Fruit fly (Drosophila melanogaster): ENCODE results near the gene CG4318.

Gene CG4318

dm6 chrX:13159481-13159880 lies 4.8 kb upstream of the CG4318 start, which contains the start of the genes Bap60 and CG12096 (continued):
- peak; percentile 69 for TF ChIP-seq tx (GFP tag; optimal IDR thresholded peaks at IDR 0.05)
- TF ChIP-seq CG8765 (GFP tag; IDR thresholded peaks at IDR 0.05), result peak; percentile 70
- TF ChIP-seq Asciz (GFP tag; optimal IDR thresholded peaks at IDR 0.05), result no peak
- TF ChIP-seq CG17612 (GFP tag; IDR thresholded peaks at IDR 0.05), result no peak
- TF ChIP-seq CG30020 (tag; optimal IDR thresholded peaks at IDR 0.05), result peak; percentile 83
- no peak for TF ChIP-seq ken (GFP tag; IDR thresholded peaks at IDR 0.05)
- TF ChIP-seq nmo (GFP tag; optimal IDR thresholded peaks at IDR 0.05), result peak; percentile 90
- TF ChIP-seq CoRest (tag; optimal IDR thresholded peaks at IDR 0.05), result peak; percentile 90
- TF ChIP-seq Blimp-1 (GFP tag; optimal IDR thresholded peaks at IDR 0.05), result peak; percentile 55
- TF ChIP-seq esg (GFP tag; conservative IDR thresholded peaks at IDR 0.05), result peak; percentile 65
- TF ChIP-seq dimm (GFP tag; IDR thresholded peaks at IDR 0.05), result no peak
- peak; percentile 48 for TF ChIP-seq slp2 (GFP tag; optimal IDR thresholded peaks at IDR 0.05)
- peak; percentile 56 for TF ChIP-seq fd96Cb (tag; optimal IDR thresholded peaks at IDR 0.05)
- TF ChIP-seq CG4820 (GFP tag; optimal IDR thresholded peaks at IDR 0.05), result peak; percentile 65
- TF ChIP-seq sens-2 (GFP tag; IDR thresholded peaks at IDR 0.05), result no peak
- TF ChIP-seq crp (GFP tag; optimal IDR thresholded peaks at IDR 0.05), result peak in 1 of 2 experiments; percentile 45
- TF ChIP-seq GATAe (GFP tag; conservative IDR thresholded peaks at IDR 0.05), result no peak
- TF ChIP-seq CG9215 (GFP tag; IDR thresholded peaks at IDR 0.05), result peak; percentile 80
- peak; percentile 38; the same call in 1 of the 3 replicates for TF ChIP-seq CG11456 (GFP tag; IDR thresholded peaks at IDR 0.05)
- peak; percentile 47; the same call in 1 of the 2 replicates for TF ChIP-seq Xrp1 (GFP tag; IDR thresholded peaks at IDR 0.05)
- peak; percentile 81 for TF ChIP-seq bab2 (GFP tag; optimal IDR thresholded peaks at IDR 0.05)
- TF ChIP-seq sd (tag; optimal IDR thresholded peaks at IDR 0.05), result no peak
- TF ChIP-seq Gug (GFP tag; IDR thresholded peaks at IDR 0.05), result peak; percentile 59; the same call in 2 of the 4 replicates
- peak; percentile 95 for TF ChIP-seq CG13287 (GFP tag; IDR thresholded peaks at IDR 0.05; ENCODE audit: partially characterized antibody)
- TF ChIP-seq PHDP (tag; optimal IDR thresholded peaks at IDR 0.05), result peak; percentile 69
- peak; percentile 52 for TF ChIP-seq da (GFP tag; optimal IDR thresholded peaks at IDR 0.05)
- no peak for TF ChIP-seq Trl (optimal IDR thresholded peaks at IDR 0.05)
- peak; percentile 46 for TF ChIP-seq Trl (GFP tag; optimal IDR thresholded peaks at IDR 0.05)
- TF ChIP-seq ci (GFP tag; IDR thresholded peaks at IDR 0.05), result peak; percentile 68; the same call in 2 of the 3 replicates
- peak; percentile 68 for TF ChIP-seq CG33557 (GFP tag; optimal IDR thresholded peaks at IDR 0.05)
- no peak for TF ChIP-seq TFAM (GFP tag; optimal IDR thresholded peaks at IDR 0.05)
- peak; percentile 86 for TF ChIP-seq trem (tag; optimal IDR thresholded peaks at IDR 0.05)
- TF ChIP-seq CG8478 (optimal IDR thresholded peaks at IDR 0.05), result no peak
- no peak for TF ChIP-seq Drgx (GFP tag; IDR thresholded peaks at IDR 0.05)
- no peak for TF ChIP-seq otp (GFP tag; IDR thresholded peaks at IDR 0.05)
- TF ChIP-seq Fer1 (GFP tag; optimal IDR thresholded peaks at IDR 0.05), result peak; percentile 70
- peak; percentile 68 for TF ChIP-seq NC2β (GFP tag; optimal IDR thresholded peaks at IDR 0.05)
- TF ChIP-seq Hmr (GFP tag; optimal IDR thresholded peaks at IDR 0.05), result no peak
- peak; percentile 61 for TF ChIP-seq az2 (GFP tag; optimal IDR thresholded peaks at IDR 0.05)
- TF ChIP-seq CG33213 (GFP tag; optimal IDR thresholded peaks at IDR 0.05), result peak; percentile 69
- peak; percentile 55 for TF ChIP-seq CG11723 (GFP tag; optimal IDR thresholded peaks at IDR 0.05)
- TF ChIP-seq chm (GFP tag; IDR thresholded peaks at IDR 0.05), result no peak
- TF ChIP-seq danr (GFP tag; IDR thresholded peaks at IDR 0.05), result no peak
- TF ChIP-seq nerfin-2 (GFP tag; IDR thresholded peaks at IDR 0.05; ENCODE audit: partially characterized antibody), result peak; percentile 84
- TF ChIP-seq ftz-f1 (GFP tag; optimal IDR thresholded peaks at IDR 0.05), result no peak
- TF ChIP-seq pfk (GFP tag; optimal IDR thresholded peaks at IDR 0.05), result peak; percentile 21
- peak; percentile 68; the same call in 1 of the 4 replicates for TF ChIP-seq chinmo (GFP tag; IDR thresholded peaks at IDR 0.05; ENCODE audit: partially characterized antibody)
- TF ChIP-seq CG7357 (GFP tag; IDR thresholded peaks at IDR 0.05), result peak; percentile 40; the same call in 2 of the 3 replicates
- peak; percentile 69 for TF ChIP-seq CG9609 (GFP tag; optimal IDR thresholded peaks at IDR 0.05)
- no peak for TF ChIP-seq CkIIα-i1 (GFP tag; IDR thresholded peaks at IDR 0.05)
- peak; percentile 80 for TF ChIP-seq pzg (GFP tag; optimal IDR thresholded peaks at IDR 0.05)
- TF ChIP-seq CG7928 (GFP tag; optimal IDR thresholded peaks at IDR 0.05), result peak; percentile 98
